Worm (Caenorhabditis elegans): Measurements from ENCODE around the gene F14H12.8.

DNA sequence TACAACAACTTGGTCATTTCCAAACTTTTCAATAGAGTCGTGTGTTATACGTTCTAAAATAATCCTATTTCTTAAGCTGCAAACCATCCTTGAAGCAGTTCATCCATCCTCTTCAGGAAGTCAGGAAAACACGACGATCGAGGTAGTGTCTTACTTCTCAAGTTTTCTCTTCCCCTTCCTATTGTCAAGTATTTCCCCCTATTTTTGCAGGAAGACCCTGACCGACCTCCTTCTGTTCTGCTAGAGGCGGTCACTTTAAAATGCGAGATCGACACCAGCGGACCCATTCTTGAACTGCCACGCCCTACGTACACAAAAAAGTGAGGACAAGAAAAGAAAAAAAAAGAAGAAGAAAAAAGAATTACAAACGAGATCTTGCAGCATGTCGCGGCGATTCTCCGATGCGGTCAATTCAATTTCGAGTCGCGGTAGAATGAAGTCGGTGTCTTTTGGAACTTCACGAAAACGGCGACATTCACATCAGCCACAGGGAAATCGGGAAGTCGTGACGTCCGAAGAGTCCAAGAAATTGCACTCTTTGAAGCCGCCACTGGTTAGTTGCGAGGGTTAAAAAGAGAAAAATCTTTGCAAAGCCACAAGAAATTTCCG lies 41.8 kb downstream of the F14H12.8 start:
- TF ChIP-seq Y79H2A.3 (GFP tag; conservative IDR thresholded peaks at IDR 0.05) = no peak
- no peak for TF ChIP-seq K12H6.12 (tag; optimal IDR thresholded peaks at IDR 0.05)
- TF ChIP-seq egrh-3 (GFP tag; IDR thresholded peaks at IDR 0.05) = no peak
- TF ChIP-seq Y56A3A.18 (GFP tag; IDR thresholded peaks at IDR 0.05) = no peak
- TF ChIP-seq ets-4 (GFP tag; optimal IDR thresholded peaks at IDR 0.05) = no peak

All from whole organism, young adult.